Fruit fly (Drosophila melanogaster): ENCODE measurements around the gene Naa30A.

Naa30A gene

DNA sequence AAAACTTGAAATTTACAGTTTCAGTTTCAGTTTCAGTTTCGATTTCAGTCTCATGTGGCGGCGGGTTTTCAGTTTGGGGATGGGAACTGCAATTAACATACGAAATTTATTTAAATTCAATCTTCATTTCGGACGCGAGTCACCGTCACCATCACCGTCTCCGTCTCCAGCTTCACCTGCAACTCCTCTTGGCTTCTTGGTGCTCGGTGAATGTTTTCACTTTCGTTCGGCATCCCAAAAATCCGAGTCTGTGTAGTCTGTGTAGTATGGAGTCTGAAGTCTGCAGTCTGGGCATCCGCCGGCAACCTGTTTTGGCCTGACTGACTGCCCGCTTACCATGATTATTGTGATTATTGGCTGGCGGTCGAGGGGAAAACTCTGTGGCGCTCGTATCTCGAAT lies 37.9 kb upstream of the Naa30A start (continued):
- TF ChIP-seq CG33557 (GFP tag; optimal IDR thresholded peaks at IDR 0.05) = no peak
- TF ChIP-seq crol (GFP tag; IDR thresholded peaks at IDR 0.05) = no peak
- TF ChIP-seq aop (GFP tag; IDR thresholded peaks at IDR 0.05) = no peak
- TF ChIP-seq sd (tag; optimal IDR thresholded peaks at IDR 0.05) = peak; percentile 36
- no peak for TF ChIP-seq CTCF (GFP tag; optimal IDR thresholded peaks at IDR 0.05)
- no peak for TF ChIP-seq CG11504 (tag; optimal IDR thresholded peaks at IDR 0.05)
- no peak for TF ChIP-seq Dip3 (GFP tag; optimal IDR thresholded peaks at IDR 0.05)
- no peak for TF ChIP-seq ro (GFP tag; IDR thresholded peaks at IDR 0.05)
- no peak for TF ChIP-seq Atf-2 (GFP tag; optimal IDR thresholded peaks at IDR 0.05)
- TF ChIP-seq org-1 (GFP tag; optimal IDR thresholded peaks at IDR 0.05) = no peak
- TF ChIP-seq CG12744 (GFP tag; optimal IDR thresholded peaks at IDR 0.05) = no peak
- TF ChIP-seq gsb-n (tag; optimal IDR thresholded peaks at IDR 0.05) = no peak

DNA sequence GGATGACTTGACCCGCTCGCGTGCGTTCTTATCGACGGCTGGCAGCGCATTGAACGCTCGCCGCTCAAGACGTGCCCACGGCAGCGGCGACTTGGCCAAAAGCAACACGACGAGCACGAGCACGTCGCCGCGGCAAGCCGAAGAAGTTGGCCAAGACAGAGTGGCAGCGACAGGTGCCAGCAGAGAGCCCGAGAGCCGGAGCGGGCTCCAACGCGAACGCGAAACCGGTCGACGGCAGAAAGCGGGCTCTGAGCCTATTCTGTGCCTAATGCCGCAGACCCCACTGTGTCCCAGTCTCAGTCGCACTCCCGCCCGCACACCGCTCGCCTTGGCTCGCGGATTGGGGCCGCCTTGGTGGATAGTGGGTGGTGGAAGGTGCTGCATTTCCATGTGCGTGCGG lies 33.5 kb upstream of the Naa30A start:
- TF ChIP-seq CG14860 (GFP tag; IDR thresholded peaks at IDR 0.05; ENCODE audit: partially characterized antibody) (no peak), usp (GFP tag; optimal IDR thresholded peaks at IDR 0.05) (no peak), HHEX (GFP tag; optimal IDR thresholded peaks at IDR 0.05) (no peak), CG13287 (GFP tag; IDR thresholded peaks at IDR 0.05; ENCODE audit: partially characterized antibody) (peak; percentile 23; the same call in 1 of the 2 replicates), bigmax (GFP tag; optimal IDR thresholded peaks at IDR 0.05) (no peak), Adf1 (GFP tag; IDR thresholded peaks at IDR 0.05) (peak; percentile 30; the same call in 1 of the 2 replicates), CrebB (tag; optimal IDR thresholded peaks at IDR 0.05) (no peak), sens (GFP tag) (no peak), luna (GFP tag; optimal IDR thresholded peaks at IDR 0.05) (no peak), CG16779 (GFP tag; IDR thresholded peaks at IDR 0.05) (no peak), CG16813 (GFP tag; IDR thresholded peaks at IDR 0.05; ENCODE audit: partially characterized antibody) (peak; percentile 31; the same call in 1 of the 3 replicates), Blimp-1 (GFP tag; optimal IDR thresholded peaks at IDR 0.05) (peak; percentile 54), CG10209 (GFP tag; optimal IDR thresholded peaks at IDR 0.05) (no peak), toy (GFP tag; IDR thresholded peaks at IDR 0.05) (no peak), gem (tag; optimal IDR thresholded peaks at IDR 0.05) (no peak), sim (GFP tag; IDR thresholded peaks at IDR 0.05) (no peak), vvl (GFP tag; IDR thresholded peaks at IDR 0.05) (peak; percentile 37; the same call in 1 of the 2 replicates), knrl (GFP tag; IDR thresholded peaks at IDR 0.05; ENCODE audit: partially characterized antibody) (no peak), CG15514 (GFP tag; optimal IDR thresholded peaks at IDR 0.05) (no peak), CG1603 (tag; optimal IDR thresholded peaks at IDR 0.05) (no peak), Med (GFP tag) (peak; percentile 44), ham (GFP tag; IDR thresholded peaks at IDR 0.05) (no peak), scrt (GFP tag; optimal IDR thresholded peaks at IDR 0.05) (no peak), dmrt99B (tag; optimal IDR thresholded peaks at IDR 0.05) (no peak), ssp (GFP tag; IDR thresholded peaks at IDR 0.05) (no peak), da (GFP tag; optimal IDR thresholded peaks at IDR 0.05) (no peak), row (GFP tag; IDR thresholded peaks at IDR 0.05) (no peak), CG3847 (GFP tag; IDR thresholded peaks at IDR 0.05) (no peak), jumu (GFP tag; optimal IDR thresholded peaks at IDR 0.05) (no peak), Gsc (GFP tag; IDR thresholded peaks at IDR 0.05) (no peak), CG17359 (tag; optimal IDR thresholded peaks at IDR 0.05) (no peak), Deaf1 (tag; optimal IDR thresholded peaks at IDR 0.05) (peak; percentile 90), corto (GFP tag; optimal IDR thresholded peaks at IDR 0.05) (no peak), CG6175 (GFP tag; IDR thresholded peaks at IDR 0.05) (peak; percentile 87), nau (GFP tag; optimal IDR thresholded peaks at IDR 0.05) (no peak), Hmx (GFP tag; optimal IDR thresholded peaks at IDR 0.05) (no peak), CG14441 (GFP tag; IDR thresholded peaks at IDR 0.05) (no peak), p53 (GFP tag; optimal IDR thresholded peaks at IDR 0.05) (peak; percentile 40), crol (GFP tag; IDR thresholded peaks at IDR 0.05) (peak; percentile 79), Oaz (GFP tag; IDR thresholded peaks at IDR 0.05) (no peak), al (GFP tag; IDR thresholded peaks at IDR 0.05) (no peak)

Measured in whole organism, embryonic.